Worm (Caenorhabditis elegans) whole organism, early embryonic: Measurements from ENCODE around the gene C05C10.8.

ENCODE experiments used
- B0310.2 ChIP-seq: sonication (generic microtip); optimal IDR thresholded peaks from 2 replicates; lab custom pipeline; 2016; ENCODE audit warnings: mild to moderate bottlenecking, missing genetic modification characterization, missing compliant biosample characterization
- F13C5.2 ChIP-seq: sonication (generic microtip); optimal IDR thresholded peaks from 2 replicates; lab custom pipeline; 2017; ENCODE audit warnings: mild to moderate bottlenecking, missing genetic modification characterization, inconsistent platforms, missing compliant biosample characterization
- aly-1 ChIP-seq: sonication (generic microtip); optimal IDR thresholded peaks from 2 replicates; lab custom pipeline; 2016; ENCODE audit warnings: missing genetic modification characterization, missing compliant biosample characterization
- ama-1 ChIP-seq: fragments of 150-350 bp; optimal IDR thresholded peaks from 2 replicates; lab custom pipeline; 2014
- ceh-36 ChIP-seq: sonication (generic microtip); optimal IDR thresholded peaks from 2 replicates; lab custom pipeline; 2016; ENCODE audit warnings: missing genetic modification characterization, inconsistent platforms, missing compliant biosample characterization
- ets-7 ChIP-seq: sonication (generic microtip); optimal IDR thresholded peaks from 2 replicates; lab custom pipeline; 2016; ENCODE audit warnings: missing genotype, missing genetic modification characterization, missing compliant biosample characterization
- flt-1 ChIP-seq: fragments of 200-800 bp; sonication (Bioruptor generic); IDR thresholded peaks from 2 replicates; pipeline ENCODE4 v1.3.6; 2022; ENCODE audit warnings: missing genetic modification characterization, missing compliant biosample characterization
- pes-1 ChIP-seq: fragments of 200-800 bp; sonication (Bioruptor generic); IDR thresholded peaks from 2 replicates; pipeline ENCODE4 v1.3.6; 2022; ENCODE audit warnings: missing genetic modification reagents, missing genetic modification characterization, missing compliant biosample characterization
- scrt-1 ChIP-seq: fragments of 200-800 bp; sonication (Bioruptor generic); IDR thresholded peaks from 2 replicates; pipeline ENCODE4 v1.3.6; 2022; ENCODE audit warnings: missing genetic modification characterization, missing compliant biosample characterization
- sea-1 ChIP-seq: fragments of 200-800 bp; sonication (Bioruptor generic); conservative IDR thresholded peaks from 2 replicates; pipeline ENCODE4 v1.3.6; 2022; ENCODE audit warnings: missing genetic modification characterization, missing compliant biosample characterization
- tbx-11 ChIP-seq: fragments of 200-800 bp; sonication (Bioruptor generic); IDR thresholded peaks from 2 replicates; pipeline ENCODE4 v1.3.6; 2022; ENCODE audit warnings: missing genetic modification characterization, missing compliant biosample characterization
- tbx-37 ChIP-seq: fragments of 200-800 bp; sonication (Bioruptor generic); conservative IDR thresholded peaks from 2 replicates; pipeline ENCODE4 v1.3.6; 2022; ENCODE audit warnings: missing genetic modification reagents, missing genetic modification characterization, missing compliant biosample characterization
- tra-4 ChIP-seq: sonication (generic microtip); optimal IDR thresholded peaks from 2 replicates; lab custom pipeline; 2017; ENCODE audit warnings: missing genetic modification characterization, missing compliant biosample characterization

DNA sequence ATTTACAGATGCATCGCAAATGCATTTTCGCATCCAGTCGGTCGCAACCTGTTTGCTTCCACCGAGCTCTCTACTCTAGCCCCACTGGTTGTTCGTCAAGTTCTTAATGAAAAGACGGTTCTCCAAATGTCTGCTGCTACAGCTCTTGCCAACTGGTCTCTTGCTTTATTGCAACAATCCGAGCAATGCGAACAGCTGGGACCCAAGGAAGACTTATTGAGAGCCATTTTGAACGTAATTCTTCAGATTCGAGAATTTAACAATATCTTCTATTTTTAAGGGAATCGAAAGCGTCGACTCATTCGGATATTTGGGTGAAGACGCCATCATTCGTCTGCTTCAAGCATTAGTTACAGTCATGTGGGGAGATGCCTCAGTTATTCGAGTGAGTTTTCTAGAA lies 25.4 kb upstream of the C05C10.8 start:
- TF ChIP-seq ama-1 (lab: Kevin White, UChicago) (no peak), pes-1 (GFP tag; lab: Robert Waterston, UW) (no peak), B0310.2 (no peak), aly-1 (tag; lab: Kevin White, UChicago) (no peak), ets-7 (tag; lab: Kevin White, UChicago) (no peak), tbx-37 (GFP tag; lab: Robert Waterston, UW) (no peak), ceh-36 (tag; lab: Kevin White, UChicago) (no peak), flt-1 (no peak), F13C5.2 (tag; lab: Kevin White, UChicago) (no peak), scrt-1 (no peak), tbx-11 (GFP tag; lab: Robert Waterston, UW) (no peak), sea-1 (no peak), tra-4 (tag; lab: Kevin White, UChicago) (no peak)
